Fruit fly (Drosophila melanogaster) whole organism, prepupa: ENCODE measurements around the gene Rok.

Experiments
- CG10669 ChIP-seq: fragments of 200-800 bp; sonication (Bioruptor generic); optimal IDR thresholded peaks from 3 replicates; lab custom pipeline; 2018; ENCODE audit warnings: missing biosample characterization, mild to moderate bottlenecking, missing genetic modification characterization, moderate library complexity
- CG11762 ChIP-seq: fragments of 200-800 bp; sonication (Bioruptor generic); optimal IDR thresholded peaks from 3 replicates; lab custom pipeline; 2016; ENCODE audit warnings: missing biosample characterization, missing genetic modification characterization; ENCODE audit not compliant: insufficient read depth
- CG11902 ChIP-seq: fragments of 200-800 bp; sonication (Bioruptor generic); optimal IDR thresholded peaks from 3 replicates; lab custom pipeline; 2016; ENCODE audit warnings: missing biosample characterization, missing genetic modification characterization
- CG16779 ChIP-seq: fragments of 200-800 bp; sonication (Bioruptor generic); optimal IDR thresholded peaks from 3 replicates; lab custom pipeline; 2017; ENCODE audit warnings: missing biosample characterization, mild to moderate bottlenecking, missing genetic modification characterization
- CG3919 ChIP-seq: fragments of 200-800 bp; sonication (Bioruptor generic); optimal IDR thresholded peaks from 3 replicates; lab custom pipeline; 2016; ENCODE audit warnings: missing biosample characterization, missing genetic modification characterization
- CG6854 ChIP-seq: fragments of 200-800 bp; sonication (Bioruptor generic); optimal IDR thresholded peaks from 2 replicates; lab custom pipeline; 2017; ENCODE audit warnings: missing biosample characterization, mild to moderate bottlenecking, missing genetic modification characterization
- Eip78C ChIP-seq: fragments of 200-800 bp; sonication (Bioruptor generic); peaks from one replicate; lab custom pipeline; 2016; ENCODE audit warnings: missing biosample characterization, missing genetic modification characterization
- Gug ChIP-seq: fragments of 200-800 bp; sonication (Bioruptor generic); IDR thresholded peaks from 2 replicates; pipeline ENCODE4 v1.3.6; 2022; ENCODE audit warnings: missing biosample characterization, missing genetic modification characterization
- Lpt ChIP-seq: fragments of 200-800 bp; sonication (Bioruptor generic); optimal IDR thresholded peaks from 3 replicates; lab custom pipeline; 2016; ENCODE audit warnings: missing biosample characterization, missing genetic modification characterization
- Sox102F ChIP-seq: fragments of 200-800 bp; sonication (Bioruptor generic); optimal IDR thresholded peaks from 2 replicates; lab custom pipeline; 2016; ENCODE audit warnings: missing biosample characterization, mild to moderate bottlenecking, missing genetic modification characterization
- fkh ChIP-seq: fragments of 200-800 bp; sonication (Bioruptor generic); optimal IDR thresholded peaks from 3 replicates; lab custom pipeline; 2017; ENCODE audit warnings: missing biosample characterization, mild to moderate bottlenecking, missing genetic modification characterization, moderate library complexity
- svp ChIP-seq: fragments of 200-800 bp; sonication (Bioruptor generic); peaks from one replicate; lab custom pipeline; 2016; ENCODE audit warnings: missing biosample characterization, missing genetic modification characterization
- topi ChIP-seq: fragments of 200-800 bp; sonication (Bioruptor generic); optimal IDR thresholded peaks from 3 replicates; lab custom pipeline; 2016; ENCODE audit warnings: missing biosample characterization, missing genetic modification characterization

DNA sequence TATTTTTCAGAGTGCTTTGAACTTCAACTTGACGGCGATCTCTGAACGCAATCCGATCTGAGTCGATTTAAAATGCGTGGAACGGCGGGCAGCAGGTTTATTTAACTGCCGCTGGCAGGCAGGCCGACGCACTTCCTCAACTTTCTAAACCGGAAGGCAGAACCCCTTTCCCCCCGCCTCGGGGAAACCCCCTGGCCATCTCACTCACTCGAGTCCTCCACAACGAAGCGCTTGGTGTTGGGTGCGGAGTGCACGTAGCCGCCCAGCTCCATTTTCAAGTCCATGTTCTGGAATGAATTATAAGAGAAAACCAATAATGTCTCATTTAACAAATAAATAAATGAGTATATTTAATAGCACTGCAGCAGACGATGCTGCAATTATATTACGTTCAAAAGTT is 32.6 kb upstream of the Rok start:
- TF ChIP-seq CG11902 (GFP tag; lab: Kevin White, UChicago) = no peak
- TF ChIP-seq fkh (GFP tag; lab: Kevin White, UChicago) = no peak
- no peak for TF ChIP-seq topi (GFP tag; lab: Kevin White, UChicago)
- no peak for TF ChIP-seq Lpt (GFP tag; lab: Kevin White, UChicago)
- peak; percentile 51 for TF ChIP-seq Eip78C (GFP tag; lab: Kevin White, UChicago)
- no peak for TF ChIP-seq Gug (GFP tag; lab: Robert Waterston, UW)
- TF ChIP-seq CG6854 = no peak
- TF ChIP-seq CG10669 = no peak
- no peak for TF ChIP-seq CG16779 (tag; lab: Kevin White, UChicago)
- no peak for TF ChIP-seq Sox102F (GFP tag; lab: Kevin White, UChicago)
- no peak for TF ChIP-seq svp (GFP tag; lab: Kevin White, UChicago)
- no peak for TF ChIP-seq CG11762 (GFP tag; lab: Kevin White, UChicago)
- TF ChIP-seq CG3919 (GFP tag; lab: Kevin White, UChicago) = no peak
